Worm (Caenorhabditis elegans): ENCODE data around the gene klc-1.

The klc-1 gene

ce11 chrIV:11080823-11081285 is 2.7 kb upstream of the klc-1 start, which contains the start of gene atg-7 (continued):
- no peak for TF ChIP-seq ZK546.5 (tag; optimal IDR thresholded peaks at IDR 0.05)
- peak; percentile 44 for TF ChIP-seq zip-2 (tag; optimal IDR thresholded peaks at IDR 0.05)
- TF ChIP-seq ceh-62 (tag; optimal IDR thresholded peaks at IDR 0.05): no peak
- TF ChIP-seq daf-19 (GFP tag; conservative IDR thresholded peaks at IDR 0.05): no peak
- no peak for TF ChIP-seq nhr-28 (tag; optimal IDR thresholded peaks at IDR 0.05)
- TF ChIP-seq rbr-2 (tag; optimal IDR thresholded peaks at IDR 0.05): no peak
- no peak for TF ChIP-seq mdt-29 (GFP tag; IDR thresholded peaks at IDR 0.05)
- TF ChIP-seq egl-27 (tag; optimal IDR thresholded peaks at IDR 0.05): no peak
- TF ChIP-seq Y75B8A.6 (GFP tag; IDR thresholded peaks at IDR 0.05): no peak
- peak; percentile 17 for TF ChIP-seq nhr-102 (tag; optimal IDR thresholded peaks at IDR 0.05)
- TF ChIP-seq dpl-1 (GFP tag; optimal IDR thresholded peaks at IDR 0.05): no peak
- no peak for TF ChIP-seq pqm-1 (tag; optimal IDR thresholded peaks at IDR 0.05)
- TF ChIP-seq fkh-10 (GFP tag; optimal IDR thresholded peaks at IDR 0.05): no peak
- TF ChIP-seq skn-1 (tag; optimal IDR thresholded peaks at IDR 0.05): no peak
- TF ChIP-seq F26F4.8 (GFP tag; conservative IDR thresholded peaks at IDR 0.05): no peak
- no peak for TF ChIP-seq nhr-111 (GFP tag; optimal IDR thresholded peaks at IDR 0.05)
- TF ChIP-seq nhr-48 (tag; optimal IDR thresholded peaks at IDR 0.05): no peak
- TF ChIP-seq ceh-82 (tag; optimal IDR thresholded peaks at IDR 0.05): no peak
- no peak for TF ChIP-seq lin-39 (tag; optimal IDR thresholded peaks at IDR 0.05)
- no peak for TF ChIP-seq ZK337.2 (GFP tag; IDR thresholded peaks at IDR 0.05)
- no peak for TF ChIP-seq T20F7.1 (GFP tag; optimal IDR thresholded peaks at IDR 0.05)
- TF ChIP-seq daf-16 (GFP tag; optimal IDR thresholded peaks at IDR 0.05): no peak
- peak; percentile 51 for TF ChIP-seq daf-16 (tag; optimal IDR thresholded peaks at IDR 0.05)
- TF ChIP-seq ztf-7 (tag; optimal IDR thresholded peaks at IDR 0.05): no peak
- TF ChIP-seq attf-4 (tag; optimal IDR thresholded peaks at IDR 0.05): no peak
- no peak for TF ChIP-seq madf-5 (GFP tag; IDR thresholded peaks at IDR 0.05)
- no peak for TF ChIP-seq nhr-6 (tag; optimal IDR thresholded peaks at IDR 0.05)
- no peak for TF ChIP-seq hlh-11 (tag; optimal IDR thresholded peaks at IDR 0.05)
- TF ChIP-seq saeg-2 (GFP tag; IDR thresholded peaks at IDR 0.05): no peak
- TF ChIP-seq lin-1 (GFP tag; IDR thresholded peaks at IDR 0.05): no peak
- no peak for TF ChIP-seq ceh-44 (GFP tag; IDR thresholded peaks at IDR 0.05)
- TF ChIP-seq ztf-11 (tag; optimal IDR thresholded peaks at IDR 0.05): no peak
- no peak for TF ChIP-seq dmd-9 (GFP tag; IDR thresholded peaks at IDR 0.05)
- no peak for TF ChIP-seq nhr-10 (tag; optimal IDR thresholded peaks at IDR 0.05)
- no peak for TF ChIP-seq jun-1 (tag; optimal IDR thresholded peaks at IDR 0.05)
- no peak for TF ChIP-seq mxl-2 (GFP tag; conservative IDR thresholded peaks at IDR 0.05)
- TF ChIP-seq T26A8.4 (GFP tag; IDR thresholded peaks at IDR 0.05): peak; percentile 71
- peak; percentile 23; the same call in 1 of the 2 replicates for TF ChIP-seq php-3 (GFP tag; IDR thresholded peaks at IDR 0.05)
- TF ChIP-seq lin-38 (GFP tag; IDR thresholded peaks at IDR 0.05): 0 out of 2 replicates have a peak, but pooled peaks have one; percentile 24
- TF ChIP-seq aha-1 (tag): no peak
- TF ChIP-seq F10B5.3 (tag; optimal IDR thresholded peaks at IDR 0.05): no peak
- TF ChIP-seq set-16 (GFP tag; IDR thresholded peaks at IDR 0.05): no peak
- peak in 1 of 2 experiments; percentile 21 for TF ChIP-seq lsy-2 (tag; optimal IDR thresholded peaks at IDR 0.05)
- TF ChIP-seq ceh-28 (tag; optimal IDR thresholded peaks at IDR 0.05): no peak
- TF ChIP-seq F44E2.7 (GFP tag; IDR thresholded peaks at IDR 0.05): no peak
- no peak for TF ChIP-seq ceh-20 (GFP tag; IDR thresholded peaks at IDR 0.05)
- TF ChIP-seq F37D6.2 (tag; optimal IDR thresholded peaks at IDR 0.05): no peak
- TF ChIP-seq dmd-6 (GFP tag; IDR thresholded peaks at IDR 0.05): peak; percentile 13; the same call in 1 of the 2 replicates
- 0 out of 2 replicates have a peak, but pooled peaks have one; percentile 25 for TF ChIP-seq ctbp-1 (GFP tag; IDR thresholded peaks at IDR 0.05)
- TF ChIP-seq D1046.2 (GFP tag; IDR thresholded peaks at IDR 0.05): no peak
- TF ChIP-seq unc-62 (GFP tag; optimal IDR thresholded peaks at IDR 0.05 in 1 of 2): peak in 1 of 2 experiments; percentile 77
- TF ChIP-seq unc-62 (tag; optimal IDR thresholded peaks at IDR 0.05): no peak
- no peak for TF ChIP-seq zfp-2 (tag; optimal IDR thresholded peaks at IDR 0.05)
- no peak for TF ChIP-seq duxl-1 (tag; optimal IDR thresholded peaks at IDR 0.05; ENCODE audit: poor library complexity)
